Fruit fly (Drosophila melanogaster) whole organism: Measurements from ENCODE around the gene CG6414.

ENCODE experiments used
- CG8478 ChIP-seq: fragments of >200 bp; optimal IDR thresholded peaks from 2 replicates; lab custom pipeline; 2018; ENCODE audit warnings: inconsistent platforms
- Dll ChIP-seq: fragments of >200 bp; optimal IDR thresholded peaks from 2 replicates; lab custom pipeline; 2017
- EcR ChIP-seq, 2 experiments: fragments of >200 bp; optimal IDR thresholded peaks; 2 replicates each; lab custom pipeline; 2017; ENCODE audit warnings: missing biosample characterization in 2 of 2, missing genetic modification characterization in 2 of 2, missing genetic modification reagents in 2 of 2
- pan ChIP-seq: fragments of >200 bp; optimal IDR thresholded peaks from 2 replicates; lab custom pipeline; 2017
- psq ChIP-seq: fragments of >200 bp; optimal IDR thresholded peaks from 2 replicates; lab custom pipeline; 2017
- usp ChIP-seq: fragments of >200 bp; optimal IDR thresholded peaks from 2 replicates; lab custom pipeline; 2017; ENCODE audit warnings: missing biosample characterization, missing genetic modification characterization, mixed read lengths

DNA sequence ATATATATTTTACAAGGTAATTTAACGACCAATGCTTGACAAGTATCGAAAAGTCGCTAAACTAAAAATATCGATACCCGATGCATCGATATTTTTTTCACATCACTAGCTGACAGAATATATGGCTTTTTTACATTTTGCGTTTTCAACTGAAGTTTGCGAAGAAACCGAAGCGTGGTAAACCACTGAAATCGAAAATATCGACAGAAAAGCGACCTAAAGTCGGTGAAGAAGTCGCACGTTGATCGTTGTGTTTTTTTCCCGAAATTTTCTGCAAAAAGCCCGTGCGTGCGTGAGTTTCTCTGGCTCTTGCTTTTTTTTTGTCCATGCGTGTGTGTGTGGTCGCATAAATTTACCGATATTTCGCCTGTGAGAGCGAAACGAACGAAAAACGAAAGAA is 22.3 kb downstream of the CG6414 start, which contains the start of gene Vap33:
- no peak for TF ChIP-seq usp (GFP tag; lab: Kevin White, UChicago)
- no peak for TF ChIP-seq Dll
- no peak for TF ChIP-seq CG8478 (lab: Kevin White, UChicago)
- no peak for TF ChIP-seq psq (lab: Kevin White, UChicago)
- TF ChIP-seq EcR (GFP tag; optimal IDR thresholded peaks at IDR 0.05; lab: Kevin White, UChicago): no peak
- no peak for TF ChIP-seq pan
